Worm (Caenorhabditis elegans): ENCODE measurements around the gene F54F2.14.

DNA sequence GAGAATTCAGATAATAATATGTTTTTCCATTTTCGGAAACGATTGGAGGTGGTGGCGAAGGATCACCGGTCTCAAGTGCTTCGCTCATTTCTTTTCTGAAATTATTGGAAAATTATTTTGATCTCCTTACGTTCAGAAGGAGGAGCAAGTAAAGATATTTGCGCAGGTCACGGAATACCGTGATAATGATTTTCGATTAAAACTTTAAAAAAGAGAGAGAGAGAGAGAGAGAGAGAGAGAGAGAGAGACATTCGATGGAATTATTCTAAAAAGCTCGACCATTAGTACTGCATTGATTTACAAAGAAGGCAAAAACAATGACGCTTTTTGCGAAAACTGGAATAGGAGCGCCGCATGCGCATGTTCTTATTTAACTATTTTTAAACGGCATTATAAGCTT, 905 bp downstream of the F54F2.14 start, which contains the start of gene ztf-1:
- TF ChIP-seq flt-1 (GFP tag; IDR thresholded peaks at IDR 0.05) (no peak), tab-1 (GFP tag; IDR thresholded peaks at IDR 0.05) (no peak), klf-2 (GFP tag; conservative IDR thresholded peaks at IDR 0.05) (no peak), cog-1 (tag; optimal IDR thresholded peaks at IDR 0.05) (no peak), ztf-23 (GFP tag; IDR thresholded peaks at IDR 0.05) (no peak), ztf-29 (GFP tag; IDR thresholded peaks at IDR 0.05) (no peak)
